Worm (Caenorhabditis elegans) whole organism, L3 larva: ENCODE results near the gene C04A11.5.

Experiments
- R02D3.7 ChIP-seq: fragments of 150-350 bp; optimal IDR thresholded peaks from 2 replicates; lab custom pipeline; 2014; ENCODE audit warnings: missing biosample characterization, missing genetic modification characterization
- ZK546.5 ChIP-seq: sonication (generic microtip); optimal IDR thresholded peaks from 2 replicates; lab custom pipeline; 2017; ENCODE audit warnings: missing biosample characterization, missing genetic modification characterization
- aly-2 ChIP-seq: fragments of 150-350 bp; optimal IDR thresholded peaks from 2 replicates; lab custom pipeline; 2014; ENCODE audit warnings: missing biosample characterization, missing genetic modification characterization
- ama-1 ChIP-seq: fragments of 150-350 bp; optimal IDR thresholded peaks from 2 replicates; lab custom pipeline; 2018
- ceh-16 ChIP-seq: sonication (generic microtip); optimal IDR thresholded peaks from 2 replicates; lab custom pipeline; 2017; ENCODE audit warnings: missing biosample characterization, missing genetic modification characterization
- ceh-82 ChIP-seq: fragments of 150-350 bp; optimal IDR thresholded peaks from 2 replicates; lab custom pipeline; 2014; ENCODE audit warnings: missing biosample characterization, missing genetic modification characterization
- daf-12 ChIP-seq: fragments of 150-350 bp; optimal IDR thresholded peaks from 2 replicates; lab custom pipeline; 2014; ENCODE audit warnings: missing biosample characterization, missing genetic modification reagents, missing genetic modification characterization
- egl-27 ChIP-seq: sonication (generic microtip); optimal IDR thresholded peaks from 4 replicates; lab custom pipeline; 2017; ENCODE audit warnings: missing biosample characterization, missing genetic modification reagents, missing genetic modification characterization
- egl-5 ChIP-seq: fragments of 150-350 bp; optimal IDR thresholded peaks from 2 replicates; lab custom pipeline; 2017; ENCODE audit warnings: missing biosample characterization, missing genetic modification reagents, missing genetic modification characterization, inconsistent platforms
- elt-1 ChIP-seq: fragments of 150-350 bp; optimal IDR thresholded peaks from 2 replicates; lab custom pipeline; 2014; ENCODE audit warnings: missing biosample characterization, missing genetic modification characterization
- elt-3 ChIP-seq, 3 experiments: fragments of 150-350 bp in 1 of 3; sonication (generic microtip) in 2 of 3; optimal IDR thresholded peaks; 2 replicates in 2 of 3; 4 replicates in 1 of 3; lab custom pipeline; 2014 to 2017; ENCODE audit warnings: missing biosample characterization in 3 of 3, missing genetic modification characterization in 3 of 3
- eor-1 ChIP-seq, 2 experiments: fragments of 150-350 bp; optimal IDR thresholded peaks; 2 replicates each; lab custom pipeline; 2014 to 2018; ENCODE audit warnings: missing biosample characterization in 2 of 2, missing genetic modification characterization in 2 of 2
- fkh-2 ChIP-seq: fragments of 150-350 bp; optimal IDR thresholded peaks from 2 replicates; lab custom pipeline; 2014; ENCODE audit warnings: missing biosample characterization, missing genetic modification reagents, missing genetic modification characterization
- fos-1 ChIP-seq: fragments of 150-350 bp; optimal IDR thresholded peaks from 2 replicates; lab custom pipeline; 2014; ENCODE audit warnings: missing biosample characterization, missing genetic modification characterization
- hmg-11 ChIP-seq: sonication (generic microtip); optimal IDR thresholded peaks from 2 replicates; lab custom pipeline; 2016; ENCODE audit warnings: missing genetic modification characterization, missing compliant biosample characterization
- lin-15B ChIP-seq: fragments of 150-350 bp; optimal IDR thresholded peaks from 2 replicates; lab custom pipeline; 2014; ENCODE audit warnings: missing biosample characterization, missing genetic modification characterization
- lin-39 ChIP-seq: fragments of 150-350 bp; optimal IDR thresholded peaks from 2 replicates; lab custom pipeline; 2018; ENCODE audit warnings: missing biosample characterization, missing genetic modification reagents, missing genetic modification characterization
- lsy-12 ChIP-seq: sonication (generic microtip); optimal IDR thresholded peaks from 2 replicates; lab custom pipeline; 2016; ENCODE audit warnings: mild to moderate bottlenecking, missing genetic modification characterization, missing compliant biosample characterization
- mml-1 ChIP-seq: fragments of 150-350 bp; sonication (generic microtip); optimal IDR thresholded peaks from 3 replicates; lab custom pipeline; 2014; ENCODE audit warnings: missing biosample characterization, missing genetic modification characterization
- nhr-11 ChIP-seq: fragments of 150-350 bp; optimal IDR thresholded peaks from 2 replicates; lab custom pipeline; 2014; ENCODE audit warnings: missing biosample characterization, missing genetic modification characterization
- nhr-23 ChIP-seq: fragments of 150-350 bp; optimal IDR thresholded peaks from 2 replicates; lab custom pipeline; 2014; ENCODE audit warnings: missing biosample characterization, missing genetic modification reagents, missing genetic modification characterization
- nhr-237 ChIP-seq: fragments of 150-350 bp; optimal IDR thresholded peaks from 2 replicates; lab custom pipeline; 2014; ENCODE audit warnings: missing biosample characterization, missing genetic modification characterization
- nhr-25 ChIP-seq: sonication (generic microtip); optimal IDR thresholded peaks from 2 replicates; lab custom pipeline; 2017; ENCODE audit warnings: missing biosample characterization, missing genetic modification characterization
- nhr-28 ChIP-seq: fragments of 150-350 bp; optimal IDR thresholded peaks from 2 replicates; lab custom pipeline; 2014; ENCODE audit warnings: missing biosample characterization, missing genetic modification characterization
- nhr-43 ChIP-seq: sonication (generic microtip); optimal IDR thresholded peaks from 2 replicates; lab custom pipeline; 2016; ENCODE audit warnings: mild to moderate bottlenecking, missing genetic modification characterization, missing compliant biosample characterization; ENCODE audit not compliant: poor library complexity, severe bottlenecking
- nhr-67 ChIP-seq: fragments of 150-350 bp; optimal IDR thresholded peaks from 2 replicates; lab custom pipeline; 2014; ENCODE audit warnings: missing biosample characterization, missing genetic modification characterization
- nhr-76 ChIP-seq: fragments of 150-350 bp; sonication (generic microtip); optimal IDR thresholded peaks from 5 replicates; lab custom pipeline; 2014; ENCODE audit warnings: missing biosample characterization, missing genetic modification characterization
- nhr-77 ChIP-seq: fragments of 150-350 bp; optimal IDR thresholded peaks from 2 replicates; lab custom pipeline; 2014; ENCODE audit warnings: missing biosample characterization, missing genetic modification characterization
- pqm-1 ChIP-seq: fragments of 150-350 bp; optimal IDR thresholded peaks from 2 replicates; lab custom pipeline; 2017; ENCODE audit warnings: missing biosample characterization, missing genetic modification characterization, inconsistent platforms
- skn-1 ChIP-seq: fragments of 150-350 bp; optimal IDR thresholded peaks from 2 replicates; lab custom pipeline; 2014; ENCODE audit warnings: missing biosample characterization, missing genetic modification characterization
- snpc-4 ChIP-seq: fragments of 150-350 bp; optimal IDR thresholded peaks from 2 replicates; lab custom pipeline; 2014; ENCODE audit warnings: missing biosample characterization, missing genetic modification characterization
- unc-62 ChIP-seq: fragments of 150-350 bp; sonication (generic microtip); optimal IDR thresholded peaks from 4 replicates; lab custom pipeline; 2014; ENCODE audit warnings: missing biosample characterization, missing genetic modification reagents, missing genetic modification characterization
- zag-1 ChIP-seq: fragments of 150-350 bp; optimal IDR thresholded peaks from 2 replicates; lab custom pipeline; 2014; ENCODE audit warnings: missing biosample characterization, missing genetic modification characterization
- ztf-11 ChIP-seq: fragments of 150-350 bp; optimal IDR thresholded peaks from 2 replicates; lab custom pipeline; 2014; ENCODE audit warnings: missing biosample characterization, missing genetic modification characterization
- ztf-4 ChIP-seq: fragments of 150-350 bp; optimal IDR thresholded peaks from 2 replicates; lab custom pipeline; 2014; ENCODE audit warnings: missing biosample characterization, missing genetic modification characterization

Gene C04A11.5

DNA sequence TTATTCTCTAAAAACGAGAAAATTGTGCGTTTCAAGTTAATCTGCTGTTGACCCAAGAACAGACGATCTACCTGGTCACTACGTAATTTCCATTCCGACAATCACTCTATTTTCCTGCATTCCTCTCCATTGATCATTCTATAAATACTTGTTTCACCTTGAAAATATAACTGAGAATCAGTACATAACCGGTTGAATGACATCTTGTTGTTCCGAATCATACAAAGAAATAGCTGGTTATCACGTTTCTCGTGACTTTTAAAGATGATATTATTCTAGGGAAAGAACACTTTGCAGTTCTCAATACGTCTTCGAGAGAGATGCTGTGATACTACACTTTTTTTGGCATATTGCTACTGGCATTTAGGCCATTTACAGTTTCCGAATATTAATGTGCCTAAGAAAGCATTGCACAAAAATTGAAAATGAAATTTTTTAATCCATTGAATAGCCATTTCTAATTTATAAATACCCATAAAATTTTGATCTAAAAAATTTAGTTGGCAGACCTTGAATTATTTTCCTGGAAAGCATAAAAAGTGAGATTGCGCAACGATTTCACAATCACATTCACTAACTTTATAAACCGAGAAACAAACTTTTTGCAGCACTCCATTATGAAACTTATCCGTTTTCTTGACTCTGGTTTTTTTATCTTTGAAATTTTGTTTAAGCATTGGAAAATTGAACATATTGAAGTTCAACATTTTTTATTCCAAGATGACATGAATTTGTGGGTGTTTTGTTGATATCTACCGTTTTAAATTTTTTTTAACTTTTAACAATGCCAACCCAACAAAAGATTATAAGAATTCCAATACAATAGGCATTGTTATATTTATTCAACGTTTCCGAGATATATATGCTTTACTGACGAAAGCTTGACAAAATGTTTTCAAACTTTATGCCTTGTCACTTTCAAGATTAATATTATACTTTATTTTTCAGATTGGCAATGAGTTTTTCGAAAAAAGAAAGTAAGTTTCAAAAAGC lies at the start of gene C04A11.5:
C04A11.5 (plus strand) TSS at position 943 of the 993 bp plus-strand sequence.
- TF ChIP-seq ztf-4 (tag; lab: Kevin White, UChicago) (no peak), daf-12 (tag; lab: Kevin White, UChicago) (no peak), ama-1 (lab: Kevin White, UChicago) (no peak), fos-1 (tag; lab: Kevin White, UChicago) (no peak), nhr-28 (tag; lab: Kevin White, UChicago) (no peak), nhr-23 (peak; percentile 70), ZK546.5 (no peak), elt-1 (tag; lab: Kevin White, UChicago) (no peak), nhr-43 (tag; lab: Kevin White, UChicago) (peak; percentile 53), eor-1 (tag; optimal IDR thresholded peaks at IDR 0.05; lab: Kevin White, UChicago) (no peak), egl-27 (no peak), nhr-25 (tag; lab: Kevin White, UChicago) (peak; percentile 47), zag-1 (tag; lab: Kevin White, UChicago) (no peak), unc-62 (GFP tag; lab: Kevin White, UChicago) (no peak), ceh-82 (tag; lab: Kevin White, UChicago) (no peak), nhr-67 (tag; lab: Kevin White, UChicago) (no peak)
- TF ChIP-seq, all 47 proteins: peak for 3

DNA sequence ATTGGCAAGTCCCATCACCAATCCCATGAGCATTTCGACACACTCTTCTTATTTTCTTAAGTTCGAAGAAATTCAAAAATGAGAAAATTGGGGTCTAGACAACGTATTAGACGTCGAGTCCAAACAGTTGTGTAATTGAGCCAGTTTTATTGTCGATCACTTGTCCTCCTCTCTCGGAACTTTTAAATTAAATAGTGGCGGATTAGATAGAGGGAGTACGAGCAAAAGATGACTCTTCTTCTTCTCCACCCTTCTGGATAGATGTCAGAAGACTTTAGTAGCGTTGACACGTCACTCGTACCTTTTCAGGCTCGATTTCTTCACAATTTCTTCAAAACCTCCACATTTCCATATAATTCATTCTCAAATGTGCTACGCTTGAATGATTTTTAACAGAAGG lies 49.2 kb upstream of the C04A11.5 start:
- TF ChIP-seq mml-1 (tag; lab: Kevin White, UChicago) (no peak), pqm-1 (no peak), ztf-11 (tag; lab: Kevin White, UChicago) (no peak), skn-1 (tag; lab: Kevin White, UChicago) (no peak), fkh-2 (tag; lab: Kevin White, UChicago) (no peak), eor-1 (tag; optimal IDR thresholded peaks at IDR 0.05; lab: Kevin White, UChicago) (no peak), R02D3.7 (tag; lab: Kevin White, UChicago) (no peak), nhr-23 (no peak), elt-3 (tag; optimal IDR thresholded peaks at IDR 0.05; lab: Kevin White, UChicago) (no peak), nhr-28 (tag; lab: Kevin White, UChicago) (no peak), nhr-11 (tag; lab: Kevin White, UChicago) (no peak), ztf-4 (tag; lab: Kevin White, UChicago) (no peak), ZK546.5 (no peak), zag-1 (tag; lab: Kevin White, UChicago) (no peak), nhr-76 (tag; lab: Kevin White, UChicago) (no peak), snpc-4 (no peak), aly-2 (tag; lab: Kevin White, UChicago) (no peak), elt-1 (tag; lab: Kevin White, UChicago) (no peak), egl-5 (no peak)

DNA sequence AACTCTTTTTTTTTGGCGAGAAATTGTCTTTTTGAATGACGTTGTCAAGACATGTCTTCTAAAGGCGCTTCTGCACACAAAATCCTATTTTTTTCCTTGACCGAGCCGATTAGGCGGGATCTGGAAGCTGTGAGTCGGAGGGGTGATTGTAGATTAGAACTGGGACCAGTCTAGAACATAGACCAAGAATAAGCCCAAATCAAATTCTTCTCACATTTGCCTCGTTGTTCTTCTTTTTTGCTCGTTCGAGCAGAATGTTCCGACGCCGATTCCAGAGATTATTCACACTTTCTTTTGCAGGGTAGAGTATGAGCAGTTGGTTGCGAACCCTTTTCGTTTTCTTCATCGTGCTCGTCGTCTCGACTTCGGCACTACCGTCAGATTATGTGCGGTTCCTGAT lies 45.8 kb upstream of the C04A11.5 start, which contains the start of gene nlp-53:
nlp-53 (plus strand) TSS at position 301 of the 400 bp plus-strand sequence.
- no peak for TF ChIP-seq nhr-76 (tag; lab: Kevin White, UChicago)
- no peak for TF ChIP-seq zag-1 (tag; lab: Kevin White, UChicago)
- no peak for TF ChIP-seq lin-39 (tag; lab: Kevin White, UChicago)
- TF ChIP-seq hmg-11 (tag; lab: Kevin White, UChicago): no peak
- no peak for TF ChIP-seq aly-2 (tag; lab: Kevin White, UChicago)

DNA sequence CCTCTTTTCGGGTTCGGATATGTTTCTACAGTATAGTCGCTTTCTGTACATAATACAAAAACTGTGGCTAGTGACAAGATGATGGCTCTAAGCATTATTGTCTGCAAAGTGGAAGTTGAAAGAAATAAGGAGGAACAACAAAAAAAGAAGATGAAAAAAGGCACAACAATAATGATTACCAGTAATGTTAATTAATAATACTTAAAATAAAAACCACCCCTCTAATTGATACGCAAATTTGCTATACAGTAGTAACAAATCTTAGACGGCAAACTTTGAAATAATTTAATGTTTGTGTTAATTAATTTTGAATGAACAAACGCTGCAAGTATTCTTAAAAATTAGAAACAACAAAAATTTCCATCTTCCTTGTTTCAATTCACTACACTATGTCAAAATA lies 42.8 kb upstream of the C04A11.5 start, which contains the start of gene Y12A6A.1:
Y12A6A.1 (minus strand) TSS at position 101 of the 400 bp plus-strand sequence.
- no peak for TF ChIP-seq fkh-2 (tag; lab: Kevin White, UChicago)
- no peak for TF ChIP-seq unc-62 (GFP tag; lab: Kevin White, UChicago)
- TF ChIP-seq egl-5: no peak
- TF ChIP-seq lsy-12 (tag; lab: Kevin White, UChicago): no peak
- no peak for TF ChIP-seq ama-1 (lab: Kevin White, UChicago)
- TF ChIP-seq elt-3 (tag; optimal IDR thresholded peaks at IDR 0.05; lab: Kevin White, UChicago): no peak
- TF ChIP-seq lin-15B (tag; lab: Kevin White, UChicago): no peak
- no peak for TF ChIP-seq ztf-11 (tag; lab: Kevin White, UChicago)
- no peak for TF ChIP-seq ZK546.5
- TF ChIP-seq hmg-11 (tag; lab: Kevin White, UChicago): no peak
- no peak for TF ChIP-seq nhr-77 (tag; lab: Kevin White, UChicago)
- no peak for TF ChIP-seq nhr-43 (tag; lab: Kevin White, UChicago)
- TF ChIP-seq nhr-237 (tag; lab: Kevin White, UChicago): no peak
- no peak for TF ChIP-seq zag-1 (tag; lab: Kevin White, UChicago)
- no peak for TF ChIP-seq ceh-16
- TF ChIP-seq pqm-1: no peak
- no peak for TF ChIP-seq mml-1 (tag; lab: Kevin White, UChicago)
- no peak for TF ChIP-seq eor-1 (tag; optimal IDR thresholded peaks at IDR 0.05; lab: Kevin White, UChicago)
- no peak for TF ChIP-seq nhr-11 (tag; lab: Kevin White, UChicago)
- TF ChIP-seq ceh-82 (tag; lab: Kevin White, UChicago): no peak
- TF ChIP-seq, all 47 proteins: peak for 0
